Worm (Caenorhabditis elegans) whole organism, young adult: Measurements from ENCODE around the gene dpf-4.
A peak's percentile ranks its signal among the peaks of the same experiment; 100 is the strongest.

ENCODE experiments used
- B0035.1 ChIP-seq: sonication (generic microtip); optimal IDR thresholded peaks from 2 replicates; lab custom pipeline; 2016; ENCODE audit warnings: missing genetic modification characterization, mild to moderate bottlenecking, missing compliant biosample characterization, missing genotype, missing genetic modification reagents
- B0336.3 ChIP-seq: fragments of 200-800 bp; sonication (Bioruptor generic); IDR thresholded peaks from 2 replicates; pipeline ENCODE4 v1.3.6; 2022; ENCODE audit warnings: missing genetic modification characterization, missing compliant biosample characterization
- C06A6.2 ChIP-seq: fragments of 200-800 bp; sonication (Bioruptor generic); conservative IDR thresholded peaks from 2 replicates; pipeline ENCODE4 v1.3.6; 2022; ENCODE audit warnings: missing genetic modification characterization, missing compliant biosample characterization
- F33H1.4 ChIP-seq: fragments of 200-800 bp; sonication (Bioruptor generic); IDR thresholded peaks from 2 replicates; pipeline ENCODE4 v1.3.6; 2022; ENCODE audit warnings: missing genetic modification reagents, missing genetic modification characterization, missing compliant biosample characterization
- F37B4.10 ChIP-seq: fragments of 200-800 bp; sonication (Bioruptor generic); IDR thresholded peaks from 2 replicates; pipeline ENCODE4 v1.3.6; 2022; ENCODE audit warnings: missing genetic modification characterization, missing compliant biosample characterization
- F52B5.7 ChIP-seq: sonication (generic microtip); optimal IDR thresholded peaks from 2 replicates; lab custom pipeline; 2016; ENCODE audit warnings: mild to moderate bottlenecking, missing genetic modification characterization, missing compliant biosample characterization
- T26A5.8 ChIP-seq: sonication (generic microtip); optimal IDR thresholded peaks from 2 replicates; lab custom pipeline; 2016; ENCODE audit warnings: missing genetic modification characterization, missing compliant biosample characterization
- Y53G8AR.9 ChIP-seq: fragments of 200-800 bp; sonication (Bioruptor generic); conservative IDR thresholded peaks from 2 replicates; pipeline ENCODE4 v1.3.6; 2022; ENCODE audit warnings: missing genetic modification reagents, missing genetic modification characterization, missing compliant biosample characterization
- ZK185.1 ChIP-seq: sonication (generic microtip); optimal IDR thresholded peaks from 2 replicates; lab custom pipeline; 2016; ENCODE audit warnings: mild to moderate bottlenecking, missing genetic modification characterization, missing compliant biosample characterization; ENCODE audit not compliant: poor library complexity, severe bottlenecking
- akir-1 ChIP-seq: fragments of 200-800 bp; sonication (Bioruptor generic); optimal IDR thresholded peaks from 2 replicates; lab custom pipeline; 2018; ENCODE audit warnings: mild to moderate bottlenecking, missing genetic modification characterization, moderate library complexity, missing compliant biosample characterization
- ama-1 ChIP-seq, 3 experiments: fragments of 150-350 bp in 1 of 3; sonication (generic microtip) in 2 of 3; optimal IDR thresholded peaks; 2 replicates each; lab custom pipeline; 2014 to 2018; ENCODE audit warnings: missing biosample characterization in 2 of 3, missing genetic modification characterization in 2 of 3, missing genetic modification reagents in 2 of 3
- atf-7 ChIP-seq: sonication (generic microtip); optimal IDR thresholded peaks from 2 replicates; lab custom pipeline; 2017; ENCODE audit warnings: mild to moderate bottlenecking, missing genetic modification characterization, missing compliant biosample characterization
- bed-2 ChIP-seq: fragments of 200-800 bp; sonication (Bioruptor generic); IDR thresholded peaks from 2 replicates; pipeline ENCODE4 v1.3.6; 2022; ENCODE audit warnings: missing genetic modification reagents, missing genetic modification characterization, missing compliant biosample characterization
- cebp-1 ChIP-seq, 2 experiments: fragments of 200-800 bp in 1 of 2; sonication (Bioruptor generic) in 1 of 2; sonication (generic microtip) in 1 of 2; IDR thresholded peaks in 1 of 2; optimal IDR thresholded peaks in 1 of 2; 2 replicates each; pipeline versions ENCODE4 v1.3.6 to Lab custom; 2017 to 2022; ENCODE audit warnings: missing compliant biosample characterization in 2 of 2, missing genetic modification characterization in 2 of 2, mild to moderate bottlenecking in 1 of 2, missing genetic modification reagents in 1 of 2, moderate library complexity in 1 of 2
- ceh-79 ChIP-seq: sonication (generic microtip); optimal IDR thresholded peaks from 2 replicates; lab custom pipeline; 2017; ENCODE audit warnings: mild to moderate bottlenecking, missing genetic modification characterization, missing compliant biosample characterization
- ekl-4 ChIP-seq: fragments of 200-800 bp; sonication (Bioruptor generic); IDR thresholded peaks from 2 replicates; pipeline ENCODE4 v1.3.6; 2022; ENCODE audit warnings: missing genetic modification reagents, missing genetic modification characterization, missing compliant biosample characterization
- ets-4 ChIP-seq: fragments of 200-800 bp; sonication (Bioruptor generic); optimal IDR thresholded peaks from 2 replicates; lab custom pipeline; 2018; ENCODE audit warnings: mild to moderate bottlenecking, missing genetic modification characterization, missing compliant biosample characterization
- fkh-3 ChIP-seq: sonication (generic microtip); optimal IDR thresholded peaks from 2 replicates; lab custom pipeline; 2016; ENCODE audit warnings: mild to moderate bottlenecking, missing genetic modification characterization, missing compliant biosample characterization
- him-1 ChIP-seq: sonication (generic microtip); optimal IDR thresholded peaks from 2 replicates; lab custom pipeline; 2016; ENCODE audit warnings: missing genotype, missing genetic modification reagents, missing genetic modification characterization, missing compliant biosample characterization
- hlh-26 ChIP-seq: fragments of 200-800 bp; sonication (Bioruptor generic); conservative IDR thresholded peaks from 2 replicates; pipeline ENCODE4 v1.3.6; 2022; ENCODE audit warnings: missing genetic modification reagents, missing genetic modification characterization, missing compliant biosample characterization
- hmg-20 ChIP-seq: fragments of 200-800 bp; sonication (Bioruptor generic); IDR thresholded peaks from 2 replicates; pipeline ENCODE4 v1.3.6; 2022; ENCODE audit warnings: missing genetic modification reagents, missing genetic modification characterization, missing compliant biosample characterization
- hrde-1 ChIP-seq: sonication (generic microtip); optimal IDR thresholded peaks from 2 replicates; lab custom pipeline; 2016; ENCODE audit warnings: missing genetic modification characterization, mild to moderate bottlenecking, missing compliant biosample characterization, moderate library complexity, missing genotype, missing genetic modification reagents, borderline replicate concordance
- lag-1 ChIP-seq: fragments of 200-800 bp; sonication (Bioruptor generic); IDR thresholded peaks from 2 replicates; pipeline ENCODE4 v1.3.6; 2022; ENCODE audit warnings: missing genetic modification reagents, missing genetic modification characterization, missing compliant biosample characterization
- let-526 ChIP-seq: fragments of 200-800 bp; sonication (Bioruptor generic); IDR thresholded peaks from 2 replicates; pipeline ENCODE4 v1.3.6; 2022; ENCODE audit warnings: missing genetic modification reagents, missing genetic modification characterization, missing compliant biosample characterization
- let-607 ChIP-seq, 2 experiments: fragments of 200-800 bp in 1 of 2; sonication (Bioruptor generic) in 1 of 2; sonication (generic microtip) in 1 of 2; optimal IDR thresholded peaks; 2 replicates each; lab custom pipeline; 2016 to 2018; ENCODE audit warnings: mild to moderate bottlenecking in 2 of 2, missing compliant biosample characterization in 2 of 2, missing genetic modification characterization in 2 of 2, moderate library complexity in 2 of 2, missing genotype in 1 of 2
- lin-26 ChIP-seq: fragments of 200-800 bp; sonication (Bioruptor generic); IDR thresholded peaks from 2 replicates; pipeline ENCODE4 v1.3.6; 2022; ENCODE audit warnings: missing genetic modification reagents, missing genetic modification characterization, missing compliant biosample characterization
- lin-35 ChIP-seq, 3 experiments: fragments of 150-350 bp in 2 of 3; sonication (generic microtip) in 1 of 3; optimal IDR thresholded peaks; 2 replicates each; lab custom pipeline; 2014 to 2018; ENCODE audit warnings: missing biosample characterization in 3 of 3, missing genetic modification characterization in 3 of 3, missing genetic modification reagents in 3 of 3
- lin-40 ChIP-seq: sonication (generic microtip); optimal IDR thresholded peaks from 2 replicates; lab custom pipeline; 2016; ENCODE audit warnings: missing genetic modification characterization, mild to moderate bottlenecking, missing compliant biosample characterization, missing genotype, missing genetic modification reagents
- lin-54 ChIP-seq: fragments of 200-800 bp; sonication (Bioruptor generic); optimal IDR thresholded peaks from 2 replicates; lab custom pipeline; 2018; ENCODE audit warnings: mild to moderate bottlenecking, missing genetic modification characterization, missing compliant biosample characterization
- lsy-27 ChIP-seq: sonication (generic microtip); optimal IDR thresholded peaks from 2 replicates; lab custom pipeline; 2017; ENCODE audit warnings: missing genetic modification characterization, mild to moderate bottlenecking, missing compliant biosample characterization, antibody characterized with exemption, missing genotype, borderline replicate concordance; ENCODE audit not compliant: insufficient read depth
- madf-10 ChIP-seq: sonication (generic microtip); optimal IDR thresholded peaks from 2 replicates; lab custom pipeline; 2016; ENCODE audit warnings: mild to moderate bottlenecking, missing genetic modification characterization, missing compliant biosample characterization
- madf-3 ChIP-seq: fragments of 200-800 bp; sonication (Bioruptor generic); IDR thresholded peaks from 2 replicates; pipeline ENCODE4 v1.3.6; 2022; ENCODE audit warnings: missing genetic modification reagents, missing genetic modification characterization, missing compliant biosample characterization
- madf-6 ChIP-seq: fragments of 200-800 bp; sonication (Bioruptor generic); IDR thresholded peaks from 2 replicates; pipeline ENCODE4 v1.3.6; 2022; ENCODE audit warnings: missing genetic modification reagents, missing genetic modification characterization, missing compliant biosample characterization
- nfya-1 ChIP-seq: sonication (generic microtip); optimal IDR thresholded peaks from 2 replicates; lab custom pipeline; 2017; ENCODE audit warnings: antibody characterized with exemption, missing compliant biosample characterization, missing genetic modification characterization, borderline replicate concordance; ENCODE audit not compliant: insufficient read depth
- nfya-2 ChIP-seq: fragments of 200-800 bp; sonication (Bioruptor generic); IDR thresholded peaks from 2 replicates; pipeline ENCODE4 v1.3.6; 2022; ENCODE audit warnings: missing genetic modification reagents, missing genetic modification characterization, missing compliant biosample characterization
- nfyb-1 ChIP-seq: fragments of 200-800 bp; sonication (Bioruptor generic); IDR thresholded peaks from 2 replicates; pipeline ENCODE4 v1.3.6; 2022; ENCODE audit warnings: missing genetic modification reagents, missing genetic modification characterization, missing compliant biosample characterization
- nhr-80 ChIP-seq: sonication (generic microtip); optimal IDR thresholded peaks from 2 replicates; lab custom pipeline; 2016; ENCODE audit warnings: missing genetic modification characterization, missing compliant biosample characterization
- nhr-90 ChIP-seq: sonication (generic microtip); optimal IDR thresholded peaks from 2 replicates; lab custom pipeline; 2016; ENCODE audit warnings: missing genotype, mild to moderate bottlenecking, missing genetic modification characterization, missing compliant biosample characterization
- pbrm-1 ChIP-seq: fragments of 200-800 bp; sonication (Bioruptor generic); IDR thresholded peaks from 2 replicates; pipeline ENCODE4 v1.3.6; 2022; ENCODE audit warnings: missing genetic modification reagents, missing genetic modification characterization, missing compliant biosample characterization
- pha-4 ChIP-seq: fragments of 150-350 bp; sonication (generic microtip); optimal IDR thresholded peaks from 2 replicates; lab custom pipeline; 2014; ENCODE audit warnings: missing biosample characterization, missing genetic modification reagents, missing genetic modification characterization
- repo-1 ChIP-seq: sonication (generic microtip); optimal IDR thresholded peaks from 2 replicates; lab custom pipeline; 2017; ENCODE audit warnings: mild to moderate bottlenecking, missing genetic modification characterization, missing compliant biosample characterization
- sdz-38 ChIP-seq: sonication (generic microtip); optimal IDR thresholded peaks from 2 replicates; lab custom pipeline; 2016; ENCODE audit warnings: missing genotype, missing genetic modification characterization, missing compliant biosample characterization
- somi-1 ChIP-seq: fragments of 200-800 bp; sonication (Bioruptor generic); optimal IDR thresholded peaks from 2 replicates; lab custom pipeline; 2018; ENCODE audit warnings: mild to moderate bottlenecking, missing genetic modification characterization, missing compliant biosample characterization
- tbp1 ChIP-seq: fragments of 200-800 bp; sonication (Bioruptor generic); optimal IDR thresholded peaks from 2 replicates; lab custom pipeline; 2018; ENCODE audit warnings: mild to moderate bottlenecking, missing genetic modification characterization, missing compliant biosample characterization
- tlf-1 ChIP-seq: fragments of 200-800 bp; sonication (Bioruptor generic); optimal IDR thresholded peaks from 2 replicates; lab custom pipeline; 2018; ENCODE audit warnings: mild to moderate bottlenecking, missing genetic modification characterization, missing compliant biosample characterization
- unc-130 ChIP-seq: sonication (generic microtip); optimal IDR thresholded peaks from 2 replicates; lab custom pipeline; 2016; ENCODE audit warnings: missing genetic modification reagents, missing genetic modification characterization, missing compliant biosample characterization
- ztf-22 ChIP-seq: fragments of 200-800 bp; sonication (Bioruptor generic); optimal IDR thresholded peaks from 2 replicates; lab custom pipeline; 2018; ENCODE audit warnings: mild to moderate bottlenecking, missing genetic modification characterization, moderate library complexity, missing compliant biosample characterization

dpf-4 gene

ce11 chrIII:5874263-5874662, 15.2 kb downstream of the dpf-4 start:
- TF ChIP-seq pbrm-1 (GFP tag; lab: Robert Waterston, UW) (peak; percentile 16; the same call in 1 of the 2 replicates), nfya-1 (no peak), fkh-3 (no peak), cebp-1 (GFP tag; IDR thresholded peaks at IDR 0.05; lab: Robert Waterston, UW) (no peak), cebp-1 (tag; optimal IDR thresholded peaks at IDR 0.05; lab: Kevin White, UChicago) (peak; percentile 21), bed-2 (GFP tag; lab: Robert Waterston, UW) (no peak), let-607 (tag; optimal IDR thresholded peaks at IDR 0.05; lab: Kevin White, UChicago) (peak in 1 of 2 experiments; percentile 58), madf-10 (tag; lab: Kevin White, UChicago) (peak; percentile 38), B0035.1 (tag; lab: Kevin White, UChicago) (no peak), somi-1 (peak; percentile 57), atf-7 (peak; percentile 37), lsy-27 (no peak), madf-6 (GFP tag; lab: Robert Waterston, UW) (peak; percentile 11; the same call in 1 of the 2 replicates), nhr-90 (tag; lab: Kevin White, UChicago) (peak; percentile 57), unc-130 (GFP tag; lab: Kevin White, UChicago) (no peak), B0336.3 (GFP tag; lab: Robert Waterston, UW) (peak; percentile 67), repo-1 (tag; lab: Kevin White, UChicago) (peak; percentile 60), ceh-79 (tag; lab: Kevin White, UChicago) (no peak), nfyb-1 (GFP tag; lab: Robert Waterston, UW) (peak; percentile 62), F37B4.10 (GFP tag; lab: Robert Waterston, UW) (no peak), hrde-1 (tag; lab: Kevin White, UChicago) (peak; percentile 68), tlf-1 (peak; percentile 41), ets-4 (GFP tag; lab: Kevin White, UChicago) (no peak), lin-40 (peak; percentile 52), madf-3 (GFP tag; lab: Robert Waterston, UW) (peak; percentile 69; the same call in 1 of the 2 replicates), lin-35 (GFP tag; optimal IDR thresholded peaks at IDR 0.05; lab: Kevin White, UChicago) (peak in 1 of 3 experiments; percentile 56), ama-1 (optimal IDR thresholded peaks at IDR 0.05; lab: Kevin White, UChicago) (peak; percentile 89), ama-1 (GFP tag; optimal IDR thresholded peaks at IDR 0.05; lab: Kevin White, UChicago) (peak in 1 of 2 experiments; percentile 3), C06A6.2 (GFP tag; lab: Robert Waterston, UW) (no peak), F33H1.4 (GFP tag; lab: Robert Waterston, UW) (no peak), lin-26 (peak; percentile 73; the same call in 1 of the 2 replicates), sdz-38 (peak; percentile 12), hlh-26 (GFP tag; lab: Robert Waterston, UW) (no peak), tbp1 (GFP tag; lab: Kevin White, UChicago) (peak; percentile 4), ekl-4 (GFP tag; lab: Robert Waterston, UW) (peak; percentile 65), akir-1 (no peak), him-1 (tag; lab: Kevin White, UChicago) (no peak), T26A5.8 (tag; lab: Kevin White, UChicago) (no peak), lag-1 (GFP tag; lab: Robert Waterston, UW) (no peak), ZK185.1 (tag; lab: Kevin White, UChicago) (peak; percentile 42), let-526 (GFP tag; lab: Robert Waterston, UW) (no peak), Y53G8AR.9 (GFP tag; lab: Robert Waterston, UW) (peak; percentile 74), F52B5.7 (tag; lab: Kevin White, UChicago) (no peak), hmg-20 (GFP tag; lab: Robert Waterston, UW) (no peak), ztf-22 (GFP tag; lab: Kevin White, UChicago) (no peak), pha-4 (tag; lab: Kevin White, UChicago) (no peak), lin-54 (peak; percentile 19), nfya-2 (no peak), nhr-80 (tag; lab: Kevin White, UChicago) (peak; percentile 67)
